Worm (Caenorhabditis elegans) whole organism, young adult: ENCODE data around the gene mtcu-2.

Experiments used
- ama-1 ChIP-seq, 3 experiments: fragments of 150-350 bp in 1 of 3; sonication (generic microtip) in 2 of 3; optimal IDR thresholded peaks; 2 replicates each; lab custom pipeline; 2014 to 2018; ENCODE audit warnings: missing biosample characterization in 2 of 3, missing genetic modification characterization in 2 of 3, missing genetic modification reagents in 2 of 3
- egl-18 ChIP-seq: fragments of 200-800 bp; sonication (Bioruptor generic); IDR thresholded peaks from 2 replicates; pipeline ENCODE4 v1.3.6; 2022; ENCODE audit warnings: missing genetic modification reagents, missing genetic modification characterization, missing compliant biosample characterization
- lin-54 ChIP-seq: fragments of 200-800 bp; sonication (Bioruptor generic); optimal IDR thresholded peaks from 2 replicates; lab custom pipeline; 2018; ENCODE audit warnings: mild to moderate bottlenecking, missing genetic modification characterization, missing compliant biosample characterization
- nfya-1 ChIP-seq: sonication (generic microtip); optimal IDR thresholded peaks from 2 replicates; lab custom pipeline; 2017; ENCODE audit warnings: antibody characterized with exemption, missing compliant biosample characterization, missing genetic modification characterization, borderline replicate concordance; ENCODE audit not compliant: insufficient read depth
- nhr-90 ChIP-seq: sonication (generic microtip); optimal IDR thresholded peaks from 2 replicates; lab custom pipeline; 2016; ENCODE audit warnings: missing genotype, mild to moderate bottlenecking, missing genetic modification characterization, missing compliant biosample characterization
- unc-62 ChIP-seq: fragments of 150-350 bp; optimal IDR thresholded peaks from 2 replicates; lab custom pipeline; 2014; ENCODE audit warnings: missing biosample characterization, missing genetic modification reagents, missing genetic modification characterization
- ztf-6 ChIP-seq: fragments of 200-800 bp; sonication (Bioruptor generic); IDR thresholded peaks from 2 replicates; pipeline ENCODE4 v1.3.6; 2022; ENCODE audit warnings: missing genetic modification reagents, missing genetic modification characterization, missing compliant biosample characterization

DNA sequence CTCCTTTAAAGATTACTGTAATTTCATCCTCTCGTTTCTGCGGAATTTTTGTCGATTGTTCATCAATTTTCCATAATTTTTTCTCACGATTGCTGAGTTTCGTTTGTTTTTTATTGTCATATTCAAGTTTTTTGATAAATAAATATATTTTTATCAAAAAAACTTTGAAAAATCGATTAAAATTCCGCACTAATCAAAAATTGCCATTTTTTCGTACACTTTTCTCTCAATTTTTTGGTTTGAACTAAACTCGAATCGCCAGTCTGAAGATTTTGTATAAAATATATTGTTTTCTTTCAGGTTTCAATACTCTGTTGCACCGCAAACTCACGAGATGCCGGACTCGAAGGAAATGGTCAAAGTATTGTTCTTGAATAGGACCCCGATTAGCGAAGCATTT is 7.8 kb upstream of the mtcu-2 start, which contains the start of gene ogr-2:
- no peak for TF ChIP-seq nhr-90
- TF ChIP-seq ztf-6 (GFP tag; lab: Robert Waterston, UW): no peak
- TF ChIP-seq egl-18 (GFP tag; lab: Robert Waterston, UW): no peak
- no peak for TF ChIP-seq lin-54 (GFP tag; lab: Kevin White, UChicago)
- no peak for TF ChIP-seq ama-1 (optimal IDR thresholded peaks at IDR 0.05; lab: Kevin White, UChicago)
- no peak for TF ChIP-seq ama-1 (GFP tag; optimal IDR thresholded peaks at IDR 0.05; lab: Kevin White, UChicago)
- no peak for TF ChIP-seq nfya-1
- no peak for TF ChIP-seq unc-62 (GFP tag; lab: Kevin White, UChicago)
